Fruit fly (Drosophila melanogaster) whole organism, embryonic: ENCODE measurements around the gene Adat1.

Experiments used
- Asciz ChIP-seq: fragments of 200-800 bp; sonication (Bioruptor generic); optimal IDR thresholded peaks from 2 replicates; lab custom pipeline; 2017; ENCODE audit warnings: missing biosample characterization, mild to moderate bottlenecking, missing genetic modification characterization, missing genetic modification reagents
- Atf3 ChIP-seq: fragments of 200-800 bp; sonication (Bioruptor generic); optimal IDR thresholded peaks from 3 replicates; lab custom pipeline; 2016; ENCODE audit warnings: missing biosample characterization, missing genetic modification characterization
- BEAF-32 ChIP-seq: fragments of 200-800 bp; sonication (Bioruptor generic); optimal IDR thresholded peaks from 3 replicates; lab custom pipeline; 2017; ENCODE audit warnings: missing biosample characterization, missing genetic modification characterization, mild to moderate bottlenecking, moderate library complexity, missing genetic modification reagents
- CG10267 ChIP-seq: fragments of 200-800 bp; sonication (Bioruptor generic); optimal IDR thresholded peaks from 2 replicates; lab custom pipeline; 2018; ENCODE audit warnings: missing biosample characterization, mild to moderate bottlenecking, missing genetic modification characterization, moderate library complexity
- CG11093 ChIP-seq: fragments of 200-800 bp; sonication (Bioruptor generic); IDR thresholded peaks from 3 replicates; pipeline ENCODE4 v1.3.6; 2022; ENCODE audit warnings: missing biosample characterization, missing genetic modification characterization
- CG11560 ChIP-seq: fragments of 200-800 bp; sonication (Bioruptor generic); IDR thresholded peaks from 3 replicates; pipeline ENCODE4 v1.3.6; 2022; ENCODE audit warnings: missing biosample characterization, missing genetic modification characterization
- CG14965 ChIP-seq: fragments of 200-800 bp; sonication (Bioruptor generic); optimal IDR thresholded peaks from 2 replicates; lab custom pipeline; 2016; ENCODE audit warnings: missing biosample characterization, missing genetic modification characterization, borderline replicate concordance
- CG16815 ChIP-seq: fragments of 200-800 bp; sonication (Bioruptor generic); optimal IDR thresholded peaks from 3 replicates; lab custom pipeline; 2017; ENCODE audit warnings: missing biosample characterization, mild to moderate bottlenecking, missing genetic modification characterization
- CG2199 ChIP-seq: fragments of 200-800 bp; sonication (Bioruptor generic); IDR thresholded peaks from 3 replicates; pipeline ENCODE4 v1.3.6; 2022; ENCODE audit warnings: missing biosample characterization, missing genetic modification characterization
- CG31224 ChIP-seq: fragments of 200-800 bp; sonication (Bioruptor generic); IDR thresholded peaks from 2 replicates; pipeline ENCODE4 v1.3.6; 2022; ENCODE audit warnings: missing biosample characterization, missing genetic modification characterization
- CG31441 ChIP-seq: fragments of 200-800 bp; sonication (Bioruptor generic); IDR thresholded peaks from 2 replicates; pipeline ENCODE4 v1.3.6; 2022; ENCODE audit warnings: missing biosample characterization, missing genetic modification characterization
- CG3163 ChIP-seq: fragments of 200-800 bp; sonication (Bioruptor generic); optimal IDR thresholded peaks from 3 replicates; lab custom pipeline; 2016; ENCODE audit warnings: missing biosample characterization, missing genetic modification characterization
- CG3838 ChIP-seq: fragments of 200-800 bp; sonication (Bioruptor generic); optimal IDR thresholded peaks from 3 replicates; lab custom pipeline; 2016; ENCODE audit warnings: missing biosample characterization, missing genetic modification characterization
- CG42726 ChIP-seq: fragments of 200-800 bp; sonication (Bioruptor generic); IDR thresholded peaks from 2 replicates; pipeline ENCODE4 v1.3.6; 2022; ENCODE audit warnings: missing biosample characterization, missing genetic modification characterization; ENCODE audit not compliant: partially characterized antibody
- CG6175 ChIP-seq: fragments of 200-800 bp; sonication (Bioruptor generic); IDR thresholded peaks from 3 replicates; pipeline ENCODE4 v1.3.6; 2022; ENCODE audit warnings: missing biosample characterization, missing genetic modification characterization
- CG6689 ChIP-seq: fragments of 200-800 bp; sonication (Bioruptor generic); IDR thresholded peaks from 2 replicates; pipeline ENCODE4 v1.3.6; 2022; ENCODE audit warnings: missing biosample characterization, missing genetic modification characterization
- CG7745 ChIP-seq: fragments of 200-800 bp; sonication (Bioruptor generic); optimal IDR thresholded peaks from 2 replicates; lab custom pipeline; 2018; ENCODE audit warnings: missing biosample characterization, mild to moderate bottlenecking, missing genetic modification characterization, moderate library complexity
- CG7928 ChIP-seq: fragments of 200-800 bp; sonication (Bioruptor generic); optimal IDR thresholded peaks from 2 replicates; lab custom pipeline; 2017; ENCODE audit warnings: missing biosample characterization, mild to moderate bottlenecking, missing genetic modification characterization
- CTCF ChIP-seq: fragments of 200-800 bp; sonication (Bioruptor generic); optimal IDR thresholded peaks from 2 replicates; lab custom pipeline; 2017; ENCODE audit warnings: missing biosample characterization, mild to moderate bottlenecking, missing genetic modification characterization, moderate library complexity
- Camta ChIP-seq: fragments of 200-800 bp; sonication (Bioruptor generic); optimal IDR thresholded peaks from 2 replicates; lab custom pipeline; 2016; ENCODE audit warnings: missing biosample characterization, missing genetic modification characterization
- CrebB ChIP-seq: fragments of 200-800 bp; sonication (Bioruptor generic); optimal IDR thresholded peaks from 3 replicates; lab custom pipeline; 2018; ENCODE audit warnings: missing biosample characterization, mild to moderate bottlenecking, missing genetic modification characterization
- Dp ChIP-seq: fragments of 200-800 bp; sonication (Bioruptor generic); optimal IDR thresholded peaks from 2 replicates; lab custom pipeline; 2018; ENCODE audit warnings: missing biosample characterization, mild to moderate bottlenecking, missing genetic modification characterization, moderate library complexity
- ERR ChIP-seq: fragments of 200-800 bp; sonication (Bioruptor generic); optimal IDR thresholded peaks from 2 replicates; lab custom pipeline; 2016; ENCODE audit warnings: missing biosample characterization, missing genetic modification characterization
- Hmr ChIP-seq: fragments of 200-800 bp; sonication (Bioruptor generic); optimal IDR thresholded peaks from 3 replicates; lab custom pipeline; 2017; ENCODE audit warnings: mild to moderate bottlenecking, missing biosample characterization, missing genetic modification reagents, missing genetic modification characterization
- Hr78 ChIP-seq, 2 experiments: fragments of 200-800 bp in 1 of 2; fragments of >200 bp in 1 of 2; sonication (Bioruptor generic) in 1 of 2; optimal IDR thresholded peaks; 2 replicates each; lab custom pipeline; 2017 to 2019; ENCODE audit warnings: missing biosample characterization in 2 of 2, missing genetic modification characterization in 2 of 2, mild to moderate bottlenecking in 1 of 2, moderate library complexity in 1 of 2
- NfI ChIP-seq: fragments of 200-800 bp; sonication (Bioruptor generic); optimal IDR thresholded peaks from 3 replicates; lab custom pipeline; 2018; ENCODE audit warnings: missing biosample characterization, mild to moderate bottlenecking, missing genetic modification characterization, moderate library complexity
- Sin3A ChIP-seq: fragments of >200 bp; optimal IDR thresholded peaks from 2 replicates; lab custom pipeline; 2018
- abd-A ChIP-seq: fragments of 200-800 bp; sonication (Bioruptor generic); optimal IDR thresholded peaks from 3 replicates; lab custom pipeline; 2019; ENCODE audit warnings: missing biosample characterization, mild to moderate bottlenecking, missing genetic modification characterization, moderate library complexity
- amos ChIP-seq: fragments of 200-800 bp; sonication (Bioruptor generic); IDR thresholded peaks from 2 replicates; pipeline ENCODE4 v1.3.6; 2022; ENCODE audit warnings: missing biosample characterization, missing genetic modification characterization; ENCODE audit not compliant: partially characterized antibody
- ase ChIP-seq: fragments of 200-800 bp; sonication (Bioruptor generic); IDR thresholded peaks from 3 replicates; pipeline ENCODE4 v1.3.6; 2022; ENCODE audit warnings: missing biosample characterization, missing genetic modification characterization
- ash1 ChIP-seq: fragments of 200-800 bp; sonication (Bioruptor generic); optimal IDR thresholded peaks from 2 replicates; lab custom pipeline; 2018; ENCODE audit warnings: missing biosample characterization, mild to moderate bottlenecking, missing genetic modification characterization
- caup ChIP-seq: fragments of 200-800 bp; sonication (Bioruptor generic); optimal IDR thresholded peaks from 3 replicates; lab custom pipeline; 2017; ENCODE audit warnings: missing biosample characterization, mild to moderate bottlenecking, missing genetic modification characterization, moderate library complexity; ENCODE audit not compliant: severe bottlenecking
- crp ChIP-seq, 2 experiments: fragments of 200-800 bp; sonication (Bioruptor generic); optimal IDR thresholded peaks; 2 replicates in 1 of 2; 3 replicates in 1 of 2; lab custom pipeline; 2017; ENCODE audit warnings: missing biosample characterization in 2 of 2, missing genetic modification characterization in 2 of 2, mild to moderate bottlenecking in 1 of 2, moderate library complexity in 1 of 2
- danr ChIP-seq: fragments of 200-800 bp; sonication (Bioruptor generic); IDR thresholded peaks from 2 replicates; pipeline ENCODE4 v1.3.6; 2022; ENCODE audit warnings: missing biosample characterization, missing genetic modification characterization
- dimm ChIP-seq: fragments of 200-800 bp; sonication (Bioruptor generic); IDR thresholded peaks from 2 replicates; pipeline ENCODE4 v1.3.6; 2022; ENCODE audit warnings: missing biosample characterization, missing genetic modification characterization
- eyg ChIP-seq: fragments of 200-800 bp; sonication (Bioruptor generic); optimal IDR thresholded peaks from 3 replicates; lab custom pipeline; 2016; ENCODE audit warnings: missing biosample characterization, missing genetic modification characterization
- grau ChIP-seq: fragments of 200-800 bp; optimal IDR thresholded peaks from 3 replicates; lab custom pipeline; 2019; ENCODE audit warnings: missing biosample characterization, mild to moderate bottlenecking, missing genetic modification characterization, moderate library complexity
- gsb-n ChIP-seq: fragments of 200-800 bp; sonication (Bioruptor generic); optimal IDR thresholded peaks from 3 replicates; lab custom pipeline; 2018; ENCODE audit warnings: missing biosample characterization, mild to moderate bottlenecking, missing genetic modification characterization
- jigr1 ChIP-seq: fragments of 200-800 bp; sonication (Bioruptor generic); IDR thresholded peaks from 3 replicates; pipeline ENCODE4 v1.3.6; 2022; ENCODE audit warnings: missing biosample characterization, missing genetic modification characterization
- oc ChIP-seq: fragments of 200-800 bp; sonication (Bioruptor generic); optimal IDR thresholded peaks from 2 replicates; lab custom pipeline; 2018; ENCODE audit warnings: missing biosample characterization, mild to moderate bottlenecking, missing genetic modification characterization, moderate library complexity
- onecut ChIP-seq: fragments of 200-800 bp; sonication (Bioruptor generic); IDR thresholded peaks from 2 replicates; pipeline ENCODE4 v1.3.6; 2022; ENCODE audit warnings: missing biosample characterization, missing genetic modification characterization
- row ChIP-seq: fragments of 200-800 bp; sonication (Bioruptor generic); IDR thresholded peaks from 3 replicates; pipeline ENCODE4 v1.3.6; 2022; ENCODE audit warnings: missing biosample characterization, missing genetic modification characterization
- sisA ChIP-seq: fragments of 200-800 bp; sonication (Bioruptor generic); IDR thresholded peaks from 2 replicates; pipeline ENCODE4 v1.3.6; 2022; ENCODE audit warnings: missing biosample characterization, missing genetic modification characterization
- sqz ChIP-seq: fragments of 200-800 bp; sonication (Bioruptor generic); optimal IDR thresholded peaks from 3 replicates; lab custom pipeline; 2018; ENCODE audit warnings: missing biosample characterization, mild to moderate bottlenecking, missing genetic modification characterization
- ssp ChIP-seq: fragments of 200-800 bp; sonication (Bioruptor generic); IDR thresholded peaks from 2 replicates; pipeline ENCODE4 v1.3.6; 2022; ENCODE audit warnings: missing biosample characterization, missing genetic modification characterization
- stwl ChIP-seq: fragments of 200-800 bp; sonication (Bioruptor generic); optimal IDR thresholded peaks from 3 replicates; lab custom pipeline; 2018; ENCODE audit warnings: missing biosample characterization, mild to moderate bottlenecking, missing genetic modification characterization, moderate library complexity
- tgo ChIP-seq: fragments of 200-800 bp; sonication (Bioruptor generic); IDR thresholded peaks from 3 replicates; pipeline ENCODE4 v1.3.6; 2022; ENCODE audit warnings: missing biosample characterization, missing genetic modification characterization
- vvl ChIP-seq: fragments of 200-800 bp; sonication (Bioruptor generic); IDR thresholded peaks from 2 replicates; pipeline ENCODE4 v1.3.6; 2022; ENCODE audit warnings: missing biosample characterization, missing genetic modification characterization

Adat1 gene

dm6 chr2L:13780109-13780947, 30.9 kb downstream of the Adat1 start, which contains the start of the genes CG9008 and p38b (continued):
- TF ChIP-seq abd-A (tag; lab: Kevin White, UChicago) (no peak), Sin3A (lab: Kevin White, UChicago) (peak; percentile 44), ssp (GFP tag; lab: Robert Waterston, UW) (peak; percentile 63), CG3163 (GFP tag; lab: Kevin White, UChicago) (no peak), crp (GFP tag; optimal IDR thresholded peaks at IDR 0.05; lab: Kevin White, UChicago) (peak; percentile 60 to 93), amos (peak; percentile 52; the same call in 1 of the 2 replicates), CG6175 (GFP tag; lab: Robert Waterston, UW) (peak; percentile 13; the same call in 1 of the 3 replicates), NfI (GFP tag; lab: Kevin White, UChicago) (peak; percentile 71), ash1 (GFP tag; lab: Kevin White, UChicago) (no peak), CG31441 (GFP tag; lab: Robert Waterston, UW) (peak; percentile 92), sisA (GFP tag; lab: Robert Waterston, UW) (peak; percentile 55; the same call in 1 of the 2 replicates), BEAF-32 (peak; percentile 61), Hr78 (GFP tag; optimal IDR thresholded peaks at IDR 0.05; lab: Kevin White, UChicago) (peak in 1 of 2 experiments; percentile 46), grau (tag; lab: Kevin White, UChicago) (peak; percentile 90), danr (GFP tag; lab: Robert Waterston, UW) (peak; percentile 9; the same call in 1 of the 2 replicates), vvl (GFP tag; lab: Robert Waterston, UW) (peak; percentile 59), dimm (GFP tag; lab: Robert Waterston, UW) (no peak), CrebB (peak; percentile 30), CG7745 (tag; lab: Kevin White, UChicago) (no peak), CTCF (GFP tag; lab: Kevin White, UChicago) (no peak), CG2199 (GFP tag; lab: Robert Waterston, UW) (0 out of 3 replicates have a peak, but pooled peaks have one; percentile 19), onecut (peak; percentile 48; the same call in 1 of the 2 replicates), Atf3 (GFP tag; lab: Kevin White, UChicago) (no peak), CG7928 (GFP tag; lab: Kevin White, UChicago) (peak; percentile 49), row (GFP tag; lab: Robert Waterston, UW) (peak; percentile 93), CG31224 (GFP tag; lab: Robert Waterston, UW) (peak; percentile 45; the same call in 1 of the 2 replicates), stwl (peak; percentile 58), caup (GFP tag; lab: Kevin White, UChicago) (peak; percentile 82), Asciz (GFP tag; lab: Kevin White, UChicago) (peak; percentile 73), CG6689 (GFP tag; lab: Robert Waterston, UW) (peak; percentile 67; the same call in 1 of the 2 replicates), oc (tag; lab: Kevin White, UChicago) (no peak), sqz (GFP tag; lab: Kevin White, UChicago) (peak; percentile 66), CG3838 (no peak), Hmr (GFP tag; lab: Kevin White, UChicago) (peak; percentile 89), CG42726 (GFP tag; lab: Robert Waterston, UW) (0 out of 2 replicates have a peak, but pooled peaks have one; percentile 50), CG11560 (no peak), CG11093 (GFP tag; lab: Robert Waterston, UW) (0 out of 3 replicates have a peak, but pooled peaks have one; percentile 32), Dp (no peak), CG10267 (tag; lab: Kevin White, UChicago) (peak; percentile 82), Camta (GFP tag; lab: Kevin White, UChicago) (no peak), jigr1 (no peak), ERR (GFP tag; lab: Kevin White, UChicago) (no peak), gsb-n (tag; lab: Kevin White, UChicago) (peak; percentile 77), eyg (GFP tag; lab: Kevin White, UChicago) (no peak), ase (GFP tag; lab: Robert Waterston, UW) (no peak; the same call in 2 of the 3 replicates), CG16815 (peak; percentile 63), tgo (GFP tag; lab: Robert Waterston, UW) (peak; percentile 57; the same call in 2 of the 3 replicates), CG14965 (GFP tag; lab: Kevin White, UChicago) (no peak)
